Worm (Caenorhabditis elegans) whole organism, L4 larva: ENCODE measurements around the gene T07C4.3.

Source experiments
- fos-1 ChIP-seq: fragments of 150-350 bp; optimal IDR thresholded peaks from 2 replicates; lab custom pipeline; 2014; ENCODE audit warnings: missing biosample characterization, missing genetic modification characterization
- lin-13 ChIP-seq: fragments of 150-350 bp; optimal IDR thresholded peaks from 2 replicates; lab custom pipeline; 2014; ENCODE audit warnings: missing biosample characterization, missing genetic modification reagents, missing genetic modification characterization
- lsy-2 ChIP-seq, 2 experiments: fragments of 150-350 bp in 1 of 2; sonication (generic microtip) in 1 of 2; optimal IDR thresholded peaks; 2 replicates each; lab custom pipeline; 2014 to 2017; ENCODE audit warnings: missing biosample characterization in 2 of 2, missing genetic modification characterization in 2 of 2
- snpc-4 ChIP-seq: fragments of 150-350 bp; optimal IDR thresholded peaks from 2 replicates; lab custom pipeline; 2014; ENCODE audit warnings: missing biosample characterization, missing genetic modification characterization

- no peak for TF ChIP-seq snpc-4 (tag; lab: Kevin White, UChicago)
- no peak for TF ChIP-seq lin-13 (GFP tag; lab: Kevin White, UChicago)
- TF ChIP-seq lsy-2 (tag; optimal IDR thresholded peaks at IDR 0.05; lab: Kevin White, UChicago), result no peak
- TF ChIP-seq fos-1 (tag; lab: Kevin White, UChicago), result no peak
Measured at ce11 chrIII:10318062-10318609, 33.8 kb upstream of the T07C4.3 start, which contains the start of the genes unc-50 and ostf-4.
